Worm (Caenorhabditis elegans) whole organism, midembryonic: ENCODE data around the gene fbxc-19.
"Not testable (repeated sequence)": the region's sequence is repeated elsewhere in the genome, so short reads cannot be mapped to it uniquely, and the experiment has no call there.

Experiments used
- flt-1 ChIP-seq: fragments of 200-800 bp; sonication (Bioruptor generic); IDR thresholded peaks from 2 replicates; pipeline ENCODE4 v1.3.6; 2022; ENCODE audit warnings: missing genetic modification characterization, missing compliant biosample characterization
- klf-2 ChIP-seq: fragments of 200-800 bp; sonication (Bioruptor generic); conservative IDR thresholded peaks from 2 replicates; pipeline ENCODE4 v1.3.6; 2022; ENCODE audit warnings: missing genetic modification reagents, missing genetic modification characterization, missing compliant biosample characterization
- ref-1 ChIP-seq: fragments of 200-800 bp; sonication (Bioruptor generic); conservative IDR thresholded peaks from 2 replicates; pipeline ENCODE4 v1.3.6; 2022; ENCODE audit warnings: missing genetic modification reagents, missing genetic modification characterization, missing compliant biosample characterization
- tab-1 ChIP-seq: fragments of 200-800 bp; sonication (Bioruptor generic); IDR thresholded peaks from 2 replicates; pipeline ENCODE4 v1.3.6; 2022; ENCODE audit warnings: missing genetic modification characterization, missing compliant biosample characterization
- ztf-23 ChIP-seq: fragments of 200-800 bp; sonication (Bioruptor generic); IDR thresholded peaks from 2 replicates; pipeline ENCODE4 v1.3.6; 2022; ENCODE audit warnings: missing genetic modification reagents, missing genetic modification characterization, missing compliant biosample characterization

- TF ChIP-seq ref-1 (GFP tag; lab: Robert Waterston, UW); flt-1; ztf-23; klf-2 (GFP tag; lab: Robert Waterston, UW); tab-1 (GFP tag; lab: Robert Waterston, UW): not testable (repeated sequence)
These were observed 45.0 kb upstream of the fbxc-19 start, which contains the start of gene F36H5.14 for ce11 chrII:1775234-1775633.
